Fruit fly (Drosophila melanogaster) whole organism, prepupa: Measurements from ENCODE around the gene tal-AA.

Source experiments
- Blimp-1 ChIP-seq: fragments of 200-800 bp; sonication (Bioruptor generic); optimal IDR thresholded peaks from 3 replicates; lab custom pipeline; 2017; ENCODE audit warnings: missing biosample characterization, missing genetic modification characterization, mild to moderate bottlenecking, moderate library complexity, missing genetic modification reagents
- CG15336 ChIP-seq: fragments of 200-800 bp; sonication (Bioruptor generic); IDR thresholded peaks from 2 replicates; pipeline ENCODE4 v1.3.6; 2022; ENCODE audit warnings: missing biosample characterization, missing genetic modification characterization
- CG32006 ChIP-seq: fragments of 200-800 bp; sonication (Bioruptor generic); optimal IDR thresholded peaks from 3 replicates; lab custom pipeline; 2017; ENCODE audit warnings: missing biosample characterization, mild to moderate bottlenecking, missing genetic modification characterization
- CG6163 ChIP-seq: fragments of 200-800 bp; sonication (Bioruptor generic); IDR thresholded peaks from 3 replicates; pipeline ENCODE4 v1.3.6; 2022; ENCODE audit warnings: missing biosample characterization, missing genetic modification characterization
- CG8319 ChIP-seq: fragments of 200-800 bp; sonication (Bioruptor generic); optimal IDR thresholded peaks from 3 replicates; lab custom pipeline; 2016; ENCODE audit warnings: missing biosample characterization, missing genetic modification characterization
- Eip78C ChIP-seq: fragments of 200-800 bp; sonication (Bioruptor generic); peaks from one replicate; lab custom pipeline; 2016; ENCODE audit warnings: missing biosample characterization, missing genetic modification characterization
- Hr38 ChIP-seq: sonication (Bioruptor generic); optimal IDR thresholded peaks from 2 replicates; lab custom pipeline; 2016; ENCODE audit warnings: missing biosample characterization, missing genetic modification characterization
- Sox14 ChIP-seq: fragments of 200-800 bp; sonication (Bioruptor generic); optimal IDR thresholded peaks from 3 replicates; lab custom pipeline; 2016; ENCODE audit warnings: missing biosample characterization, missing genetic modification characterization
- achi ChIP-seq: fragments of 200-800 bp; sonication (Bioruptor generic); optimal IDR thresholded peaks from 3 replicates; lab custom pipeline; 2016; ENCODE audit warnings: missing biosample characterization, missing genetic modification characterization
- topi ChIP-seq: fragments of 200-800 bp; sonication (Bioruptor generic); optimal IDR thresholded peaks from 3 replicates; lab custom pipeline; 2016; ENCODE audit warnings: missing biosample characterization, missing genetic modification characterization

DNA sequence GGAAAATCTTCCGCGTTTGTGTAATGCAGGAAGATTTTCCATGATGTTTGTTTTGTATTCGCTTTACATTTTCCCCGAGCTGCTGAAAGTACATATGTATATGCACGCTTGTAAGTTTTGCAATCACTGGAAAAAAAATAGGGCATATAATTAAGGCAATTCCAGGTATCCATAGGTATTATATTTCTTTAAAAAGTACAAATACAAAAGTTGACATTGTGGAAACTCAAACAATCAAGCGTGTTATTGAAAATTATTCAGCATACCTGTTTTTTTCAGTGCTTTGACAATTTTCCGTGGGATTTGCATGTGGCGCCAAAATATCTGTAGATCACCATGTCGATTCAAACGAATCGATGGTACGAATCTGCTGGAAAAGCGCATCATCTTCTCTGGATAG is 18.1 kb downstream of the tal-AA start:
- TF ChIP-seq CG8319 (GFP tag; lab: Kevin White, UChicago) (no peak), Sox14 (GFP tag; lab: Kevin White, UChicago) (peak; percentile 20), topi (GFP tag; lab: Kevin White, UChicago) (no peak), Eip78C (peak; percentile 73), CG32006 (peak; percentile 72), CG15336 (GFP tag; lab: Robert Waterston, UW) (peak; percentile 77), Blimp-1 (GFP tag; lab: Kevin White, UChicago) (no peak), Hr38 (GFP tag; lab: Kevin White, UChicago) (no peak), achi (GFP tag; lab: Kevin White, UChicago) (no peak), CG6163 (GFP tag; lab: Robert Waterston, UW) (peak; percentile 48; the same call in 1 of the 3 replicates)
